Worm (Caenorhabditis elegans) whole organism, young adult: ENCODE measurements around the gene B0024.11.

Experiments
- B0019.2 ChIP-seq: fragments of 200-800 bp; sonication (Bioruptor generic); conservative IDR thresholded peaks from 2 replicates; pipeline ENCODE4 v1.3.6; 2022; ENCODE audit warnings: missing genetic modification reagents, missing genetic modification characterization, missing compliant biosample characterization
- B0035.1 ChIP-seq: sonication (generic microtip); optimal IDR thresholded peaks from 2 replicates; lab custom pipeline; 2016; ENCODE audit warnings: missing genetic modification characterization, mild to moderate bottlenecking, missing compliant biosample characterization, missing genotype, missing genetic modification reagents
- B0336.3 ChIP-seq: fragments of 200-800 bp; sonication (Bioruptor generic); IDR thresholded peaks from 2 replicates; pipeline ENCODE4 v1.3.6; 2022; ENCODE audit warnings: missing genetic modification characterization, missing compliant biosample characterization
- C17E4.6 ChIP-seq: fragments of 200-800 bp; sonication (Bioruptor generic); IDR thresholded peaks from 2 replicates; pipeline ENCODE4 v1.3.6; 2022; ENCODE audit warnings: missing genetic modification reagents, missing genetic modification characterization, missing compliant biosample characterization
- D2030.7 ChIP-seq: fragments of 200-800 bp; sonication (Bioruptor generic); IDR thresholded peaks from 2 replicates; pipeline ENCODE4 v1.3.6; 2022; ENCODE audit warnings: missing genetic modification reagents, missing genetic modification characterization, missing compliant biosample characterization
- Y53F4B.3 ChIP-seq: fragments of 200-800 bp; sonication (Bioruptor generic); IDR thresholded peaks from 2 replicates; pipeline ENCODE4 v1.3.6; 2022; ENCODE audit warnings: missing genetic modification reagents, missing genetic modification characterization, missing compliant biosample characterization
- Y53G8AR.9 ChIP-seq: fragments of 200-800 bp; sonication (Bioruptor generic); conservative IDR thresholded peaks from 2 replicates; pipeline ENCODE4 v1.3.6; 2022; ENCODE audit warnings: missing genetic modification reagents, missing genetic modification characterization, missing compliant biosample characterization
- Y56A3A.18 ChIP-seq: fragments of 200-800 bp; sonication (Bioruptor generic); IDR thresholded peaks from 2 replicates; pipeline ENCODE4 v1.3.6; 2022; ENCODE audit warnings: missing genetic modification reagents, missing genetic modification characterization, missing compliant biosample characterization
- Y79H2A.3 ChIP-seq: fragments of 200-800 bp; sonication (Bioruptor generic); conservative IDR thresholded peaks from 2 replicates; pipeline ENCODE4 v1.3.6; 2022; ENCODE audit warnings: missing genetic modification reagents, missing genetic modification characterization, missing compliant biosample characterization
- ZK185.1 ChIP-seq: sonication (generic microtip); optimal IDR thresholded peaks from 2 replicates; lab custom pipeline; 2016; ENCODE audit warnings: mild to moderate bottlenecking, missing genetic modification characterization, missing compliant biosample characterization; ENCODE audit not compliant: poor library complexity, severe bottlenecking
- aptf-3 ChIP-seq: fragments of 200-800 bp; sonication (Bioruptor generic); IDR thresholded peaks from 2 replicates; pipeline ENCODE4 v1.3.6; 2022; ENCODE audit warnings: missing genetic modification characterization, missing compliant biosample characterization
- atf-7 ChIP-seq: sonication (generic microtip); optimal IDR thresholded peaks from 2 replicates; lab custom pipeline; 2017; ENCODE audit warnings: mild to moderate bottlenecking, missing genetic modification characterization, missing compliant biosample characterization
- attf-5 ChIP-seq: fragments of 200-800 bp; sonication (Bioruptor generic); optimal IDR thresholded peaks from 2 replicates; lab custom pipeline; 2018; ENCODE audit warnings: mild to moderate bottlenecking, missing genetic modification characterization, missing compliant biosample characterization
- attf-6 ChIP-seq: fragments of 200-800 bp; sonication (Bioruptor generic); IDR thresholded peaks from 2 replicates; pipeline ENCODE4 v1.3.6; 2022; ENCODE audit warnings: missing genetic modification reagents, missing genetic modification characterization, missing compliant biosample characterization
- bed-2 ChIP-seq: fragments of 200-800 bp; sonication (Bioruptor generic); IDR thresholded peaks from 2 replicates; pipeline ENCODE4 v1.3.6; 2022; ENCODE audit warnings: missing genetic modification reagents, missing genetic modification characterization, missing compliant biosample characterization
- cebp-1 ChIP-seq, 2 experiments: fragments of 200-800 bp in 1 of 2; sonication (Bioruptor generic) in 1 of 2; sonication (generic microtip) in 1 of 2; IDR thresholded peaks in 1 of 2; optimal IDR thresholded peaks in 1 of 2; 2 replicates each; pipeline versions ENCODE4 v1.3.6 to Lab custom; 2017 to 2022; ENCODE audit warnings: missing compliant biosample characterization in 2 of 2, missing genetic modification characterization in 2 of 2, mild to moderate bottlenecking in 1 of 2, missing genetic modification reagents in 1 of 2, moderate library complexity in 1 of 2
- cebp-2 ChIP-seq: fragments of 200-800 bp; sonication (Bioruptor generic); IDR thresholded peaks from 2 replicates; pipeline ENCODE4 v1.3.6; 2022; ENCODE audit warnings: missing genetic modification characterization, missing compliant biosample characterization
- ceh-27 ChIP-seq: fragments of 200-800 bp; sonication (Bioruptor generic); optimal IDR thresholded peaks from 2 replicates; lab custom pipeline; 2018; ENCODE audit warnings: mild to moderate bottlenecking, missing genetic modification characterization, moderate library complexity, missing compliant biosample characterization
- ceh-91 ChIP-seq: fragments of 200-800 bp; sonication (Bioruptor generic); IDR thresholded peaks from 2 replicates; pipeline ENCODE4 v1.3.6; 2022; ENCODE audit warnings: missing genetic modification reagents, missing genetic modification characterization, missing compliant biosample characterization
- egl-44 ChIP-seq: fragments of 200-800 bp; sonication (Bioruptor generic); IDR thresholded peaks from 2 replicates; pipeline ENCODE4 v1.3.6; 2022; ENCODE audit warnings: missing genetic modification reagents, missing genetic modification characterization, missing compliant biosample characterization
- ekl-4 ChIP-seq: fragments of 200-800 bp; sonication (Bioruptor generic); IDR thresholded peaks from 2 replicates; pipeline ENCODE4 v1.3.6; 2022; ENCODE audit warnings: missing genetic modification reagents, missing genetic modification characterization, missing compliant biosample characterization
- gei-17 ChIP-seq: fragments of 200-800 bp; sonication (Bioruptor generic); optimal IDR thresholded peaks from 2 replicates; lab custom pipeline; 2018; ENCODE audit warnings: mild to moderate bottlenecking, missing genetic modification characterization, missing compliant biosample characterization
- hrde-1 ChIP-seq: sonication (generic microtip); optimal IDR thresholded peaks from 2 replicates; lab custom pipeline; 2016; ENCODE audit warnings: missing genetic modification characterization, mild to moderate bottlenecking, missing compliant biosample characterization, moderate library complexity, missing genotype, missing genetic modification reagents, borderline replicate concordance
- hsf-1 ChIP-seq: fragments of 200-800 bp; sonication (Bioruptor generic); IDR thresholded peaks from 2 replicates; pipeline ENCODE4 v1.3.6; 2022; ENCODE audit warnings: missing genetic modification reagents, missing genetic modification characterization, missing compliant biosample characterization
- lag-1 ChIP-seq: fragments of 200-800 bp; sonication (Bioruptor generic); IDR thresholded peaks from 2 replicates; pipeline ENCODE4 v1.3.6; 2022; ENCODE audit warnings: missing genetic modification reagents, missing genetic modification characterization, missing compliant biosample characterization
- let-526 ChIP-seq: fragments of 200-800 bp; sonication (Bioruptor generic); IDR thresholded peaks from 2 replicates; pipeline ENCODE4 v1.3.6; 2022; ENCODE audit warnings: missing genetic modification reagents, missing genetic modification characterization, missing compliant biosample characterization
- let-607 ChIP-seq, 2 experiments: fragments of 200-800 bp in 1 of 2; sonication (Bioruptor generic) in 1 of 2; sonication (generic microtip) in 1 of 2; optimal IDR thresholded peaks; 2 replicates each; lab custom pipeline; 2016 to 2018; ENCODE audit warnings: mild to moderate bottlenecking in 2 of 2, missing compliant biosample characterization in 2 of 2, missing genetic modification characterization in 2 of 2, moderate library complexity in 2 of 2, missing genotype in 1 of 2
- lin-35 ChIP-seq, 3 experiments: fragments of 150-350 bp in 2 of 3; sonication (generic microtip) in 1 of 3; optimal IDR thresholded peaks; 2 replicates each; lab custom pipeline; 2014 to 2018; ENCODE audit warnings: missing biosample characterization in 3 of 3, missing genetic modification characterization in 3 of 3, missing genetic modification reagents in 3 of 3
- lin-40 ChIP-seq: sonication (generic microtip); optimal IDR thresholded peaks from 2 replicates; lab custom pipeline; 2016; ENCODE audit warnings: missing genetic modification characterization, mild to moderate bottlenecking, missing compliant biosample characterization, missing genotype, missing genetic modification reagents
- lin-54 ChIP-seq: fragments of 200-800 bp; sonication (Bioruptor generic); optimal IDR thresholded peaks from 2 replicates; lab custom pipeline; 2018; ENCODE audit warnings: mild to moderate bottlenecking, missing genetic modification characterization, missing compliant biosample characterization
- madf-3 ChIP-seq: fragments of 200-800 bp; sonication (Bioruptor generic); IDR thresholded peaks from 2 replicates; pipeline ENCODE4 v1.3.6; 2022; ENCODE audit warnings: missing genetic modification reagents, missing genetic modification characterization, missing compliant biosample characterization
- mcd-1 ChIP-seq: fragments of 200-800 bp; sonication (Bioruptor generic); IDR thresholded peaks from 2 replicates; pipeline ENCODE4 v1.3.6; 2022; ENCODE audit warnings: missing genetic modification reagents, missing genetic modification characterization, missing compliant biosample characterization
- nfyb-1 ChIP-seq: fragments of 200-800 bp; sonication (Bioruptor generic); IDR thresholded peaks from 2 replicates; pipeline ENCODE4 v1.3.6; 2022; ENCODE audit warnings: missing genetic modification reagents, missing genetic modification characterization, missing compliant biosample characterization
- nhr-80 ChIP-seq: sonication (generic microtip); optimal IDR thresholded peaks from 2 replicates; lab custom pipeline; 2016; ENCODE audit warnings: missing genetic modification characterization, missing compliant biosample characterization
- nhr-90 ChIP-seq: sonication (generic microtip); optimal IDR thresholded peaks from 2 replicates; lab custom pipeline; 2016; ENCODE audit warnings: missing genotype, mild to moderate bottlenecking, missing genetic modification characterization, missing compliant biosample characterization
- pbrm-1 ChIP-seq: fragments of 200-800 bp; sonication (Bioruptor generic); IDR thresholded peaks from 2 replicates; pipeline ENCODE4 v1.3.6; 2022; ENCODE audit warnings: missing genetic modification reagents, missing genetic modification characterization, missing compliant biosample characterization
- rcor-1 ChIP-seq: fragments of 200-800 bp; sonication (Bioruptor generic); IDR thresholded peaks from 2 replicates; pipeline ENCODE4 v1.3.6; 2022; ENCODE audit warnings: missing genetic modification reagents, missing genetic modification characterization, missing compliant biosample characterization
- repo-1 ChIP-seq: sonication (generic microtip); optimal IDR thresholded peaks from 2 replicates; lab custom pipeline; 2017; ENCODE audit warnings: mild to moderate bottlenecking, missing genetic modification characterization, missing compliant biosample characterization
- somi-1 ChIP-seq: fragments of 200-800 bp; sonication (Bioruptor generic); optimal IDR thresholded peaks from 2 replicates; lab custom pipeline; 2018; ENCODE audit warnings: mild to moderate bottlenecking, missing genetic modification characterization, missing compliant biosample characterization
- tbp1 ChIP-seq: fragments of 200-800 bp; sonication (Bioruptor generic); optimal IDR thresholded peaks from 2 replicates; lab custom pipeline; 2018; ENCODE audit warnings: mild to moderate bottlenecking, missing genetic modification characterization, missing compliant biosample characterization
- tlf-1 ChIP-seq: fragments of 200-800 bp; sonication (Bioruptor generic); optimal IDR thresholded peaks from 2 replicates; lab custom pipeline; 2018; ENCODE audit warnings: mild to moderate bottlenecking, missing genetic modification characterization, missing compliant biosample characterization
- unc-130 ChIP-seq: sonication (generic microtip); optimal IDR thresholded peaks from 2 replicates; lab custom pipeline; 2016; ENCODE audit warnings: missing genetic modification reagents, missing genetic modification characterization, missing compliant biosample characterization
- xnd-1 ChIP-seq: sonication (generic microtip); optimal IDR thresholded peaks from 2 replicates; lab custom pipeline; 2016; ENCODE audit warnings: missing genotype, missing genetic modification reagents, missing genetic modification characterization, missing compliant biosample characterization
- ztf-18 ChIP-seq: sonication (generic microtip); optimal IDR thresholded peaks from 2 replicates; lab custom pipeline; 2016; ENCODE audit warnings: missing genotype, mild to moderate bottlenecking, missing genetic modification characterization, missing compliant biosample characterization
- ztf-25 ChIP-seq: fragments of 200-800 bp; sonication (Bioruptor generic); IDR thresholded peaks from 2 replicates; pipeline ENCODE4 v1.3.6; 2022; ENCODE audit warnings: missing genetic modification reagents, missing genetic modification characterization, missing compliant biosample characterization
- ztf-26 ChIP-seq: sonication (generic microtip); optimal IDR thresholded peaks from 2 replicates; lab custom pipeline; 2017; ENCODE audit warnings: missing genetic modification characterization, missing compliant biosample characterization
- ztf-28 ChIP-seq: fragments of 200-800 bp; sonication (Bioruptor generic); IDR thresholded peaks from 2 replicates; pipeline ENCODE4 v1.3.6; 2022; ENCODE audit warnings: missing genetic modification reagents, missing genetic modification characterization, missing compliant biosample characterization

Gene B0024.11

ce11 chrV:10341905-10342328 is 22.6 kb upstream of the B0024.11 start, which contains the start of gene K07C5.13 (continued):
- peak; percentile 93 for TF ChIP-seq lin-40 (tag; lab: Kevin White, UChicago)
- peak; percentile 72; the same call in 1 of the 2 replicates for TF ChIP-seq cebp-2
- TF ChIP-seq C17E4.6 (GFP tag; lab: Robert Waterston, UW), result peak; percentile 87
- peak; percentile 68 for TF ChIP-seq attf-5 (GFP tag; lab: Kevin White, UChicago)
- peak; percentile 43 for TF ChIP-seq ZK185.1 (tag; lab: Kevin White, UChicago)
- TF ChIP-seq nhr-90 (tag; lab: Kevin White, UChicago), result peak; percentile 20
- peak; percentile 93 for TF ChIP-seq mcd-1 (GFP tag; lab: Robert Waterston, UW)
- TF ChIP-seq lag-1 (GFP tag; lab: Robert Waterston, UW), result peak; percentile 83; the same call in 1 of the 2 replicates
- peak; percentile 70 for TF ChIP-seq attf-6 (GFP tag; lab: Robert Waterston, UW)
- TF ChIP-seq lin-35 (GFP tag; optimal IDR thresholded peaks at IDR 0.05; lab: Kevin White, UChicago), result peak in 1 of 3 experiments; percentile 57
- TF ChIP-seq repo-1 (tag; lab: Kevin White, UChicago), result peak; percentile 83
- TF ChIP-seq Y53G8AR.9, result peak; percentile 95
- TF ChIP-seq let-526, result peak; percentile 76; the same call in 1 of the 2 replicates
- peak; percentile 96 for TF ChIP-seq ztf-18 (tag; lab: Kevin White, UChicago)
- TF ChIP-seq bed-2 (GFP tag; lab: Robert Waterston, UW), result peak; percentile 80; the same call in 1 of the 2 replicates
- TF ChIP-seq egl-44 (GFP tag; lab: Robert Waterston, UW), result peak; percentile 89; the same call in 1 of the 2 replicates
- peak; percentile 88 for TF ChIP-seq B0336.3 (GFP tag; lab: Robert Waterston, UW)
- peak; percentile 95 for TF ChIP-seq D2030.7
- peak; percentile 69 for TF ChIP-seq cebp-1 (GFP tag; IDR thresholded peaks at IDR 0.05; lab: Robert Waterston, UW)
- peak; percentile 82 for TF ChIP-seq cebp-1 (tag; optimal IDR thresholded peaks at IDR 0.05; lab: Kevin White, UChicago)
- peak; percentile 81; the same call in 1 of the 2 replicates for TF ChIP-seq aptf-3 (GFP tag; lab: Robert Waterston, UW)
- peak; percentile 64 for TF ChIP-seq atf-7 (tag; lab: Kevin White, UChicago)
- TF ChIP-seq ztf-28, result peak; percentile 88; the same call in 1 of the 2 replicates
- peak; percentile 93 for TF ChIP-seq madf-3 (GFP tag; lab: Robert Waterston, UW)
- peak; percentile 95 for TF ChIP-seq nfyb-1 (GFP tag; lab: Robert Waterston, UW)
- TF ChIP-seq tbp1 (GFP tag; lab: Kevin White, UChicago), result peak; percentile 73
- peak; percentile 25 for TF ChIP-seq xnd-1 (tag; lab: Kevin White, UChicago)
- peak; percentile 91 for TF ChIP-seq rcor-1
- TF ChIP-seq lin-54 (GFP tag; lab: Kevin White, UChicago), result peak; percentile 64
- TF ChIP-seq somi-1 (GFP tag; lab: Kevin White, UChicago), result peak; percentile 67
- TF ChIP-seq let-607 (tag; optimal IDR thresholded peaks at IDR 0.05; lab: Kevin White, UChicago), result peak in 1 of 2 experiments; percentile 0
- peak; percentile 29 for TF ChIP-seq hrde-1 (tag; lab: Kevin White, UChicago)
- peak; percentile 55 for TF ChIP-seq nhr-80 (tag; lab: Kevin White, UChicago)
- peak; percentile 70 for TF ChIP-seq tlf-1 (GFP tag; lab: Kevin White, UChicago)
- TF ChIP-seq ceh-91 (GFP tag; lab: Robert Waterston, UW), result peak; percentile 89
- TF ChIP-seq Y53F4B.3 (GFP tag; lab: Robert Waterston, UW), result 0 out of 2 replicates have a peak, but pooled peaks have one; percentile 45
- TF ChIP-seq gei-17 (GFP tag; lab: Kevin White, UChicago), result peak; percentile 70
- 0 out of 2 replicates have a peak, but pooled peaks have one; percentile 68 for TF ChIP-seq ztf-25
- peak; percentile 100 for TF ChIP-seq pbrm-1
- TF ChIP-seq B0019.2 (GFP tag; lab: Robert Waterston, UW), result peak; percentile 70
- TF ChIP-seq ekl-4, result peak; percentile 95
- TF ChIP-seq ztf-26 (tag; lab: Kevin White, UChicago), result peak; percentile 91
- TF ChIP-seq B0035.1 (tag; lab: Kevin White, UChicago), result peak; percentile 67
- TF ChIP-seq Y79H2A.3, result peak; percentile 86
- TF ChIP-seq unc-130 (GFP tag; lab: Kevin White, UChicago), result peak; percentile 43
- TF ChIP-seq hsf-1 (GFP tag; lab: Robert Waterston, UW), result peak; percentile 84
- peak; percentile 42 for TF ChIP-seq ceh-27 (GFP tag; lab: Kevin White, UChicago)
- TF ChIP-seq Y56A3A.18 (GFP tag; lab: Robert Waterston, UW), result peak; percentile 89; the same call in 1 of the 2 replicates
